Worm (Caenorhabditis elegans) whole organism, L1 larva: ENCODE results near the gene tctn-1.

Experiments
- C04F5.9 ChIP-seq: sonication (generic microtip); optimal IDR thresholded peaks from 2 replicates; lab custom pipeline; 2016; ENCODE audit warnings: missing genetic modification characterization, missing compliant biosample characterization
- F16B12.6 ChIP-seq: fragments of 150-350 bp; optimal IDR thresholded peaks from 2 replicates; lab custom pipeline; 2014; ENCODE audit warnings: missing biosample characterization, missing genetic modification characterization
- ceh-8 ChIP-seq: fragments of 200-800 bp; sonication (Bioruptor generic); optimal IDR thresholded peaks from 2 replicates; lab custom pipeline; 2018; ENCODE audit warnings: mild to moderate bottlenecking, missing genetic modification characterization, moderate library complexity, missing compliant biosample characterization
- ceh-82 ChIP-seq, 3 experiments: fragments of 150-350 bp in 1 of 3; sonication (generic microtip) in 2 of 3; optimal IDR thresholded peaks; 2 replicates each; lab custom pipeline; 2014 to 2017; ENCODE audit warnings: missing biosample characterization in 3 of 3, missing genetic modification characterization in 3 of 3
- ceh-88 ChIP-seq: fragments of 200-800 bp; sonication (Bioruptor generic); IDR thresholded peaks from 2 replicates; pipeline ENCODE4 v1.3.6; 2022; ENCODE audit warnings: missing genetic modification characterization, missing compliant biosample characterization
- ceh-90 ChIP-seq: sonication (generic microtip); optimal IDR thresholded peaks from 2 replicates; lab custom pipeline; 2016; ENCODE audit warnings: missing genetic modification characterization, missing compliant biosample characterization
- dpl-1 ChIP-seq, 3 experiments: fragments of 150-350 bp in 2 of 3; sonication (generic microtip) in 1 of 3; optimal IDR thresholded peaks; 2 replicates each; lab custom pipeline; 2014 to 2017; ENCODE audit warnings: missing biosample characterization in 3 of 3, missing genetic modification characterization in 3 of 3, missing genetic modification reagents in 3 of 3
- dsc-1 ChIP-seq: sonication (generic microtip); optimal IDR thresholded peaks from 2 replicates; lab custom pipeline; 2016; ENCODE audit warnings: mild to moderate bottlenecking, missing genetic modification characterization, missing compliant biosample characterization
- efl-1 ChIP-seq, 4 experiments: fragments of 150-350 bp; optimal IDR thresholded peaks in 3 of 4; peaks in 1 of 4; 1 replicate in 1 of 4; 2 replicates in 3 of 4; lab custom pipeline; 2014; ENCODE audit warnings: missing biosample characterization in 2 of 4, missing genetic modification characterization in 2 of 4, missing genetic modification reagents in 2 of 4
- efl-3 ChIP-seq: fragments of 200-800 bp; sonication (Bioruptor generic); optimal IDR thresholded peaks from 2 replicates; lab custom pipeline; 2018; ENCODE audit warnings: mild to moderate bottlenecking, missing genetic modification characterization, missing compliant biosample characterization
- egl-13 ChIP-seq: sonication (generic microtip); optimal IDR thresholded peaks from 2 replicates; lab custom pipeline; 2016; ENCODE audit warnings: missing genotype, missing genetic modification reagents, missing genetic modification characterization, missing compliant biosample characterization
- elt-2 ChIP-seq: sonication (generic microtip); optimal IDR thresholded peaks from 2 replicates; lab custom pipeline; 2016; ENCODE audit warnings: missing genetic modification characterization, mild to moderate bottlenecking, inconsistent platforms, missing compliant biosample characterization, missing genetic modification reagents
- elt-3 ChIP-seq, 6 experiments: fragments of 150-350 bp in 1 of 6; sonication (generic microtip); optimal IDR thresholded peaks; 2 replicates each; lab custom pipeline; 2017 to 2018; ENCODE audit warnings: missing biosample characterization in 6 of 6, missing genetic modification characterization in 6 of 6, inconsistent platforms in 1 of 6
- ets-5 ChIP-seq: fragments of 200-800 bp; sonication (Bioruptor generic); IDR thresholded peaks from 2 replicates; pipeline ENCODE4 v1.3.6; 2022; ENCODE audit warnings: missing genetic modification characterization, missing compliant biosample characterization
- fkh-10 ChIP-seq: sonication (generic microtip); optimal IDR thresholded peaks from 2 replicates; lab custom pipeline; 2017; ENCODE audit warnings: missing biosample characterization, missing genetic modification reagents, missing genetic modification characterization
- fkh-4 ChIP-seq: sonication (generic microtip); optimal IDR thresholded peaks from 2 replicates; lab custom pipeline; 2016; ENCODE audit warnings: missing compliant biosample characterization, missing genetic modification characterization, borderline replicate concordance
- fkh-8 ChIP-seq: sonication (generic microtip); optimal IDR thresholded peaks from 2 replicates; lab custom pipeline; 2016; ENCODE audit warnings: mild to moderate bottlenecking, missing genetic modification characterization, missing compliant biosample characterization
- irx-1 ChIP-seq: sonication (generic microtip); optimal IDR thresholded peaks from 2 replicates; lab custom pipeline; 2016; ENCODE audit warnings: missing genetic modification characterization, missing compliant biosample characterization
- isw-1 ChIP-seq: fragments of 200-800 bp; sonication (Bioruptor generic); IDR thresholded peaks from 2 replicates; pipeline ENCODE4 v1.3.6; 2022; ENCODE audit warnings: missing genetic modification characterization, missing compliant biosample characterization
- jun-1 ChIP-seq: fragments of 150-350 bp; optimal IDR thresholded peaks from 2 replicates; lab custom pipeline; 2014; ENCODE audit warnings: missing biosample characterization, missing genetic modification reagents, missing genetic modification characterization
- lin-13 ChIP-seq: fragments of 150-350 bp; optimal IDR thresholded peaks from 2 replicates; lab custom pipeline; 2014; ENCODE audit warnings: missing biosample characterization, missing genetic modification reagents, missing genetic modification characterization
- lin-14 ChIP-seq: fragments of 200-800 bp; sonication (Bioruptor generic); optimal IDR thresholded peaks from 2 replicates; lab custom pipeline; 2018; ENCODE audit warnings: mild to moderate bottlenecking, missing genetic modification characterization, moderate library complexity, missing compliant biosample characterization
- lin-15B ChIP-seq: fragments of 150-350 bp; sonication (generic microtip); optimal IDR thresholded peaks from 3 replicates; lab custom pipeline; 2014; ENCODE audit warnings: missing biosample characterization, missing genetic modification characterization
- lin-35 ChIP-seq, 2 experiments: fragments of 150-350 bp; optimal IDR thresholded peaks; 2 replicates each; lab custom pipeline; 2014; ENCODE audit warnings: missing biosample characterization in 2 of 2, missing genetic modification characterization in 2 of 2, missing genetic modification reagents in 2 of 2
- lin-39 ChIP-seq: fragments of 150-350 bp; optimal IDR thresholded peaks from 2 replicates; lab custom pipeline; 2014; ENCODE audit warnings: missing biosample characterization, missing genetic modification reagents, missing genetic modification characterization
- lir-3 ChIP-seq: sonication (generic microtip); optimal IDR thresholded peaks from 2 replicates; lab custom pipeline; 2016; ENCODE audit warnings: mild to moderate bottlenecking, missing genetic modification characterization, moderate library complexity, missing compliant biosample characterization; ENCODE audit not compliant: poor library complexity
- lsy-2 ChIP-seq, 2 experiments: fragments of 150-350 bp; optimal IDR thresholded peaks; 2 replicates each; lab custom pipeline; 2014; ENCODE audit warnings: missing biosample characterization in 2 of 2, missing genetic modification characterization in 2 of 2
- mep-1 ChIP-seq: fragments of 150-350 bp; optimal IDR thresholded peaks from 2 replicates; lab custom pipeline; 2014; ENCODE audit warnings: missing biosample characterization, missing genetic modification characterization
- nhr-19 ChIP-seq: fragments of 200-800 bp; sonication (Bioruptor generic); conservative IDR thresholded peaks from 2 replicates; pipeline ENCODE4 v1.3.6; 2022; ENCODE audit warnings: missing genetic modification characterization, missing compliant biosample characterization
- nhr-20 ChIP-seq: sonication (generic microtip); optimal IDR thresholded peaks from 2 replicates; lab custom pipeline; 2016; ENCODE audit warnings: mild to moderate bottlenecking, missing genetic modification characterization, missing compliant biosample characterization
- nhr-47 ChIP-seq: sonication (generic microtip); optimal IDR thresholded peaks from 2 replicates; lab custom pipeline; 2016; ENCODE audit warnings: mild to moderate bottlenecking, missing genetic modification characterization, moderate library complexity, missing compliant biosample characterization
- nhr-71 ChIP-seq: sonication (generic microtip); optimal IDR thresholded peaks from 2 replicates; lab custom pipeline; 2016; ENCODE audit warnings: mild to moderate bottlenecking, missing genetic modification characterization, moderate library complexity, missing compliant biosample characterization
- nhr-77 ChIP-seq: fragments of 150-350 bp; optimal IDR thresholded peaks from 2 replicates; lab custom pipeline; 2014; ENCODE audit warnings: missing biosample characterization, missing genetic modification characterization
- nhr-85 ChIP-seq: sonication (generic microtip); peaks from one replicate; lab custom pipeline; 2016; ENCODE audit warnings: missing genetic modification characterization, inconsistent platforms, missing compliant biosample characterization
- nhr-90 ChIP-seq: sonication (generic microtip); optimal IDR thresholded peaks from 2 replicates; lab custom pipeline; 2016; ENCODE audit warnings: mild to moderate bottlenecking, missing genetic modification characterization, missing compliant biosample characterization; ENCODE audit not compliant: poor library complexity
- pax-3 ChIP-seq: fragments of 200-800 bp; sonication (Bioruptor generic); optimal IDR thresholded peaks from 2 replicates; lab custom pipeline; 2018; ENCODE audit warnings: mild to moderate bottlenecking, missing genetic modification characterization, moderate library complexity, missing compliant biosample characterization
- rnt-1 ChIP-seq: sonication (generic microtip); optimal IDR thresholded peaks from 2 replicates; lab custom pipeline; 2016; ENCODE audit warnings: mild to moderate bottlenecking, missing genetic modification characterization, moderate library complexity, missing compliant biosample characterization
- snu-23 ChIP-seq: sonication (generic microtip); optimal IDR thresholded peaks from 2 replicates; lab custom pipeline; 2016; ENCODE audit warnings: missing genetic modification characterization, missing compliant biosample characterization
- sox-4 ChIP-seq: sonication (generic microtip); optimal IDR thresholded peaks from 2 replicates; lab custom pipeline; 2016; ENCODE audit warnings: missing genetic modification characterization, missing compliant biosample characterization
- swsn-7 ChIP-seq: sonication (generic microtip); optimal IDR thresholded peaks from 2 replicates; lab custom pipeline; 2016; ENCODE audit warnings: missing genetic modification characterization, missing compliant biosample characterization
- tbx-2 ChIP-seq: sonication (generic microtip); optimal IDR thresholded peaks from 2 replicates; lab custom pipeline; 2016; ENCODE audit warnings: missing genetic modification characterization, missing compliant biosample characterization
- unc-86 ChIP-seq: sonication (generic microtip); optimal IDR thresholded peaks from 2 replicates; lab custom pipeline; 2016; ENCODE audit warnings: missing genetic modification characterization, missing compliant biosample characterization
- unc-98 ChIP-seq: fragments of 200-800 bp; sonication (Bioruptor generic); IDR thresholded peaks from 2 replicates; pipeline ENCODE4 v1.3.6; 2022; ENCODE audit warnings: missing genetic modification characterization, missing compliant biosample characterization
- xbp-1 ChIP-seq: sonication (generic microtip); optimal IDR thresholded peaks from 2 replicates; lab custom pipeline; 2016; ENCODE audit warnings: missing genetic modification characterization, missing compliant biosample characterization
- ztf-11 ChIP-seq, 2 experiments: sonication (generic microtip); optimal IDR thresholded peaks; 2 replicates each; lab custom pipeline; 2016 to 2017; ENCODE audit warnings: missing genetic modification characterization in 2 of 2, missing biosample characterization in 1 of 2, missing compliant biosample characterization in 1 of 2

Gene tctn-1

DNA sequence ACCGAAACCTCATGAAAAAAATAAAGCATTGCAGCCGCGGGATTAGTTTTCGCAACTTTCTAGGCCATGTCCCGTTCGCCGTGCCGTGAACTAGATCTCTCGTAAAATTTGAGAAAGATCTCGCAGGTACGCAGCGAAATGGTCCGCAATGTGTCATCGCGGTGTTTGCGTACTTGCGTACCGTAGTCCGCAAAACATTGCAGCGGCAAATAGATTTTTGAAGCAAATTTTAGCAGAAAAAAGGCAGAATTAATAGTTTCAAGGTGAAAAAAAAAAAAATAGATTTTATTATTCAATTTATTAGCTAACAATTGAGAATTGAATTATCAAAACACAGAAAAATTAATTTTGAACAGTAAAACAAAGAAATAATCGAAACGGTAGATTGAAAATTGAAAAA is 19.7 kb downstream of the tctn-1 start (continued):
- TF ChIP-seq nhr-71 (tag; lab: Kevin White, UChicago): peak; percentile 97
- peak; percentile 89 for TF ChIP-seq unc-86
- TF ChIP-seq isw-1: peak; percentile 99
- TF ChIP-seq tbx-2 (tag; lab: Kevin White, UChicago): peak; percentile 92
- TF ChIP-seq F16B12.6 (tag; lab: Kevin White, UChicago): peak; percentile 74
- TF ChIP-seq snu-23 (GFP tag; lab: Kevin White, UChicago): peak; percentile 89
- TF ChIP-seq ztf-11 (tag; optimal IDR thresholded peaks at IDR 0.05; lab: Kevin White, UChicago): peak in 1 of 2 experiments; percentile 75
- peak; percentile 82 for TF ChIP-seq sox-4 (tag; lab: Kevin White, UChicago)
- peak; percentile 97 to 98 for TF ChIP-seq lsy-2 (tag; optimal IDR thresholded peaks at IDR 0.05; lab: Kevin White, UChicago)
- TF ChIP-seq lin-35 (GFP tag; optimal IDR thresholded peaks at IDR 0.05; lab: Kevin White, UChicago): peak; percentile 9 to 67
- TF ChIP-seq irx-1: peak; percentile 85
- peak; percentile 91 for TF ChIP-seq fkh-8
- TF ChIP-seq ceh-82 (tag; optimal IDR thresholded peaks at IDR 0.05; lab: Kevin White, UChicago): peak; percentile 36 to 44 (median 40)
- TF ChIP-seq pax-3 (tag; lab: Kevin White, UChicago): peak; percentile 89
- TF ChIP-seq egl-13: peak; percentile 84
- peak; percentile 82 for TF ChIP-seq fkh-4
- TF ChIP-seq nhr-90 (tag; lab: Kevin White, UChicago): peak; percentile 94
- peak in 1 of 6 experiments; percentile 61 for TF ChIP-seq elt-3 (tag; optimal IDR thresholded peaks at IDR 0.05; lab: Kevin White, UChicago)
- peak; percentile 91 for TF ChIP-seq lin-14 (GFP tag; lab: Kevin White, UChicago)
- peak; percentile 95 for TF ChIP-seq nhr-85 (tag; lab: Kevin White, UChicago)
- peak; percentile 76 to 80 for TF ChIP-seq efl-1 (optimal IDR thresholded peaks at IDR 0.05; lab: Kevin White, UChicago)
- TF ChIP-seq efl-1 (GFP tag; optimal IDR thresholded peaks at IDR 0.05 in 1 of 2; lab: Kevin White, UChicago): peak; percentile 64 to 97

DNA sequence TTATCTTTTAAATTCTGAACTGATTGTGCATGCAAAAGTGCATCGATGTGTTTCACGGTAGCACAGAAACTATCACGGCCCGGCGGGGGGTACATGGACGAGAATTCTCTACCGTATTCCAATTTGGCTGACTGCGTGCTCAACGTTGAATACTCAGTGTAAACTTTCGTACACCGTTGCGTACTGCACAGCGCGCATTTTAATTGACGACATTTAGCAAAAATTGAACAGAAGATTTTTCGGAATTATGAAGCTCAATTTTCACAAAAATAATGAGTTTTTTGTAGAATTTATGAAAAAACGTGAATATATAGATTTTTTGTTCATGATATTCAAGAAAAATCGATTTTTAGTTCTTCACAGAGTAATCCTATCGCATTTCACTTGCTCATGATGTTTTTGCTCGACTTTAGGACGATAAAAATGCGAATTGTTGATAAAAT is 22.1 kb downstream of the tctn-1 start:
- TF ChIP-seq dpl-1 (GFP tag; optimal IDR thresholded peaks at IDR 0.05; lab: Kevin White, UChicago) (peak; percentile 47 to 58 (median 50)), elt-2 (tag; lab: Kevin White, UChicago) (peak; percentile 53), swsn-7 (tag; lab: Kevin White, UChicago) (peak; percentile 86), fkh-8 (peak; percentile 76), fkh-4 (peak; percentile 68), efl-3 (GFP tag; lab: Kevin White, UChicago) (peak; percentile 64), ets-5 (GFP tag; lab: Robert Waterston, UW) (peak; percentile 99), ceh-8 (GFP tag; lab: Kevin White, UChicago) (peak; percentile 68), unc-86 (peak; percentile 79), nhr-47 (peak; percentile 97), nhr-19 (GFP tag; lab: Robert Waterston, UW) (peak; percentile 99), nhr-71 (tag; lab: Kevin White, UChicago) (peak; percentile 94), ceh-88 (peak; percentile 99), xbp-1 (tag; lab: Kevin White, UChicago) (peak; percentile 79), nhr-90 (tag; lab: Kevin White, UChicago) (peak; percentile 90), lir-3 (tag; lab: Kevin White, UChicago) (peak; percentile 78), dsc-1 (tag; lab: Kevin White, UChicago) (peak; percentile 89), tbx-2 (tag; lab: Kevin White, UChicago) (peak; percentile 81), lin-15B (tag; lab: Kevin White, UChicago) (peak; percentile 49), nhr-85 (tag; lab: Kevin White, UChicago) (peak; percentile 93), lsy-2 (tag; optimal IDR thresholded peaks at IDR 0.05; lab: Kevin White, UChicago) (peak; percentile 95 to 96), isw-1 (peak; percentile 99), fkh-10 (peak; percentile 16), mep-1 (peak; percentile 5), nhr-20 (peak; percentile 83), F16B12.6 (tag; lab: Kevin White, UChicago) (peak; percentile 50), unc-98 (GFP tag; lab: Robert Waterston, UW) (peak; percentile 99), ceh-90 (tag; lab: Kevin White, UChicago) (peak; percentile 66), lin-13 (GFP tag; lab: Kevin White, UChicago) (peak; percentile 1), lin-35 (GFP tag; optimal IDR thresholded peaks at IDR 0.05; lab: Kevin White, UChicago) (peak; percentile 29 to 43), sox-4 (tag; lab: Kevin White, UChicago) (peak; percentile 81), lin-39 (tag; lab: Kevin White, UChicago) (peak; percentile 24), C04F5.9 (tag; lab: Kevin White, UChicago) (peak; percentile 84), elt-3 (tag; optimal IDR thresholded peaks at IDR 0.05; lab: Kevin White, UChicago) (peak in 1 of 6 experiments; percentile 14), egl-13 (peak; percentile 68), jun-1 (tag; lab: Kevin White, UChicago) (peak; percentile 35), rnt-1 (tag; lab: Kevin White, UChicago) (peak; percentile 47), pax-3 (tag; lab: Kevin White, UChicago) (peak; percentile 87), irx-1 (peak; percentile 84), nhr-77 (peak; percentile 53), snu-23 (GFP tag; lab: Kevin White, UChicago) (peak; percentile 82)
